Fruit fly (Drosophila melanogaster): Measurements from ENCODE around the gene COX5A.

COX5A gene

dm6 chr3R:11773999-11774397, 45.2 kb upstream of the COX5A start (continued):
- TF ChIP-seq CG1792 (GFP tag; optimal IDR thresholded peaks at IDR 0.05) (peak; percentile 30), CG10543 (GFP tag; optimal IDR thresholded peaks at IDR 0.05) (peak; percentile 75), CG10565 (GFP tag; optimal IDR thresholded peaks at IDR 0.05) (no peak), ssp (GFP tag; IDR thresholded peaks at IDR 0.05) (peak; percentile 11; the same call in 1 of the 2 replicates), Atf6 (GFP tag; IDR thresholded peaks at IDR 0.05) (peak; percentile 73), repo (GFP tag; optimal IDR thresholded peaks at IDR 0.05) (no peak), CG18262 (tag; optimal IDR thresholded peaks at IDR 0.05) (peak; percentile 87), CG3281 (GFP tag; optimal IDR thresholded peaks at IDR 0.05) (peak; percentile 72), HmgD (GFP tag; optimal IDR thresholded peaks at IDR 0.05) (no peak), CG31441 (GFP tag; IDR thresholded peaks at IDR 0.05) (peak; percentile 82), sima (GFP tag; optimal IDR thresholded peaks at IDR 0.05) (no peak), grau (tag; optimal IDR thresholded peaks at IDR 0.05) (peak; percentile 86), Six4 (GFP tag; optimal IDR thresholded peaks at IDR 0.05) (peak; percentile 48), H15 (GFP tag; IDR thresholded peaks at IDR 0.05) (no peak), BtbVII (GFP tag; optimal IDR thresholded peaks at IDR 0.05) (peak; percentile 58), Side (GFP tag; optimal IDR thresholded peaks at IDR 0.05) (no peak), dpn (GFP tag; optimal IDR thresholded peaks at IDR 0.05) (peak; percentile 6 to 58), CG42726 (GFP tag; IDR thresholded peaks at IDR 0.05; ENCODE audit: partially characterized antibody) (no peak), CG12299 (tag; optimal IDR thresholded peaks at IDR 0.05) (peak; percentile 75), CG11696 (GFP tag; IDR thresholded peaks at IDR 0.05) (no peak), CG1024 (GFP tag; IDR thresholded peaks at IDR 0.05) (no peak), Sox100B (GFP tag; optimal IDR thresholded peaks at IDR 0.05) (peak; percentile 80), CG6654 (GFP tag; optimal IDR thresholded peaks at IDR 0.05) (no peak), pan (optimal IDR thresholded peaks at IDR 0.05) (no peak), pan (GFP tag; optimal IDR thresholded peaks at IDR 0.05 in 1 of 2, IDR thresholded peaks at IDR 0.05 in 1 of 2) (peak in 1 of 2 experiments; percentile 60), gcm (GFP tag; optimal IDR thresholded peaks at IDR 0.05) (peak; percentile 65), NC2β (GFP tag; optimal IDR thresholded peaks at IDR 0.05) (no peak), Xrp1 (GFP tag; IDR thresholded peaks at IDR 0.05) (peak; percentile 73; the same call in 1 of the 2 replicates), dmrt99B (tag; optimal IDR thresholded peaks at IDR 0.05) (peak; percentile 86), da (GFP tag; optimal IDR thresholded peaks at IDR 0.05) (no peak), disco-r (GFP tag; optimal IDR thresholded peaks at IDR 0.05) (peak; percentile 4), CG15011 (GFP tag; optimal IDR thresholded peaks at IDR 0.05) (peak; percentile 66), CG10979 (tag; optimal IDR thresholded peaks at IDR 0.05) (peak; percentile 86), hth (optimal IDR thresholded peaks at IDR 0.05) (no peak), tgo (GFP tag; IDR thresholded peaks at IDR 0.05) (peak; percentile 62), bowl (GFP tag; IDR thresholded peaks at IDR 0.05) (no peak), CG12942 (GFP tag; optimal IDR thresholded peaks at IDR 0.05) (peak; percentile 36), CG3407 (GFP tag; optimal IDR thresholded peaks at IDR 0.05) (peak; percentile 37), CG8944 (GFP tag; optimal IDR thresholded peaks at IDR 0.05) (peak; percentile 1), CG2120 (GFP tag; optimal IDR thresholded peaks at IDR 0.05) (peak; percentile 82), ATbp (GFP tag; optimal IDR thresholded peaks at IDR 0.05) (peak; percentile 41), tx (GFP tag; optimal IDR thresholded peaks at IDR 0.05) (no peak), BEAF-32 (GFP tag; optimal IDR thresholded peaks at IDR 0.05) (no peak), CG13775 (GFP tag; optimal IDR thresholded peaks at IDR 0.05) (peak; percentile 56), CG9727 (GFP tag; optimal IDR thresholded peaks at IDR 0.05) (peak; percentile 86), tin (GFP tag; optimal IDR thresholded peaks at IDR 0.05) (peak; percentile 59), CG7786 (GFP tag; optimal IDR thresholded peaks at IDR 0.05) (peak; percentile 30), CG31365 (tag; optimal IDR thresholded peaks at IDR 0.05) (no peak), CG18599 (GFP tag; optimal IDR thresholded peaks at IDR 0.05) (peak; percentile 87), CG8924 (tag; optimal IDR thresholded peaks at IDR 0.05) (peak; percentile 88), CG8359 (GFP tag; optimal IDR thresholded peaks at IDR 0.05; ENCODE audit: borderline replicate concordance) (peak; percentile 32), CG13123 (GFP tag; optimal IDR thresholded peaks at IDR 0.05) (peak; percentile 6)

Measured in whole organism, embryonic.